Worm (Caenorhabditis elegans) whole organism, midembryonic: ENCODE data around the gene clec-47.

ENCODE experiments used
- T22C8.4 ChIP-seq: fragments of 200-800 bp; sonication (Bioruptor generic); IDR thresholded peaks from 2 replicates; pipeline ENCODE4 v1.3.6; 2022; ENCODE audit warnings: missing genetic modification characterization, missing compliant biosample characterization
- cog-1 ChIP-seq: sonication (generic microtip); optimal IDR thresholded peaks from 2 replicates; lab custom pipeline; 2016; ENCODE audit warnings: missing genetic modification characterization, missing compliant biosample characterization
- flt-1 ChIP-seq: fragments of 200-800 bp; sonication (Bioruptor generic); IDR thresholded peaks from 2 replicates; pipeline ENCODE4 v1.3.6; 2022; ENCODE audit warnings: missing genetic modification characterization, missing compliant biosample characterization
- klf-2 ChIP-seq: fragments of 200-800 bp; sonication (Bioruptor generic); conservative IDR thresholded peaks from 2 replicates; pipeline ENCODE4 v1.3.6; 2022; ENCODE audit warnings: missing genetic modification reagents, missing genetic modification characterization, missing compliant biosample characterization
- med-1 ChIP-seq: sonication (generic microtip); optimal IDR thresholded peaks from 2 replicates; lab custom pipeline; 2017; ENCODE audit warnings: missing genetic modification characterization, mild to moderate bottlenecking, missing compliant biosample characterization, antibody characterized with exemption, missing genetic modification reagents; ENCODE audit not compliant: insufficient read depth
- ref-1 ChIP-seq: fragments of 200-800 bp; sonication (Bioruptor generic); conservative IDR thresholded peaks from 2 replicates; pipeline ENCODE4 v1.3.6; 2022; ENCODE audit warnings: missing genetic modification reagents, missing genetic modification characterization, missing compliant biosample characterization
- tab-1 ChIP-seq: fragments of 200-800 bp; sonication (Bioruptor generic); IDR thresholded peaks from 2 replicates; pipeline ENCODE4 v1.3.6; 2022; ENCODE audit warnings: missing genetic modification characterization, missing compliant biosample characterization
- ztf-23 ChIP-seq: fragments of 200-800 bp; sonication (Bioruptor generic); IDR thresholded peaks from 2 replicates; pipeline ENCODE4 v1.3.6; 2022; ENCODE audit warnings: missing genetic modification reagents, missing genetic modification characterization, missing compliant biosample characterization
- ztf-29 ChIP-seq: fragments of 200-800 bp; sonication (Bioruptor generic); IDR thresholded peaks from 2 replicates; pipeline ENCODE4 v1.3.6; 2022; ENCODE audit warnings: missing genetic modification reagents, missing genetic modification characterization, missing compliant biosample characterization

Gene clec-47

ce11 chrV:15216705-15217104, 41.1 kb downstream of the clec-47 start, which contains the start of gene sri-25:
Gene sri-25 (plus strand): TSS chrV:15217005.
- TF ChIP-seq ref-1 (GFP tag; lab: Robert Waterston, UW) (no peak), klf-2 (no peak), cog-1 (tag; lab: Kevin White, UChicago) (no peak), ztf-29 (GFP tag; lab: Robert Waterston, UW) (no peak), ztf-23 (GFP tag; lab: Robert Waterston, UW) (no peak), T22C8.4 (GFP tag; lab: Robert Waterston, UW) (no peak), tab-1 (no peak)

- no peak for TF ChIP-seq klf-2
- TF ChIP-seq ztf-29 (GFP tag; lab: Robert Waterston, UW): no peak
- no peak for TF ChIP-seq tab-1
- no peak for TF ChIP-seq flt-1
- no peak for TF ChIP-seq med-1 (GFP tag; lab: Kevin White, UChicago)
- TF ChIP-seq ztf-23 (GFP tag; lab: Robert Waterston, UW): no peak
- no peak for TF ChIP-seq cog-1 (tag; lab: Kevin White, UChicago)
- no peak for TF ChIP-seq ref-1 (GFP tag; lab: Robert Waterston, UW)
- TF ChIP-seq T22C8.4 (GFP tag; lab: Robert Waterston, UW): no peak
Measured at ce11 chrV:15221330-15221729, 45.8 kb downstream of the clec-47 start, which contains the start of gene irld-25. Gene irld-25 (plus strand): TSS chrV:15221630.

ce11 chrV:15223668-15224067, 48.1 kb downstream of the clec-47 start, which contains the start of gene srw-24:
Gene srw-24 (plus strand): TSS chrV:15223968.
- TF ChIP-seq tab-1: no peak
- no peak for TF ChIP-seq ref-1 (GFP tag; lab: Robert Waterston, UW)
- TF ChIP-seq med-1 (GFP tag; lab: Kevin White, UChicago): no peak
- TF ChIP-seq flt-1: no peak
- no peak for TF ChIP-seq cog-1 (tag; lab: Kevin White, UChicago)
- TF ChIP-seq ztf-23 (GFP tag; lab: Robert Waterston, UW): no peak
- TF ChIP-seq ztf-29 (GFP tag; lab: Robert Waterston, UW): no peak
- TF ChIP-seq T22C8.4 (GFP tag; lab: Robert Waterston, UW): no peak
- TF ChIP-seq klf-2: no peak

- TF ChIP-seq ztf-29 (GFP tag; lab: Robert Waterston, UW) (no peak), flt-1 (no peak), med-1 (GFP tag; lab: Kevin White, UChicago) (no peak), ref-1 (GFP tag; lab: Robert Waterston, UW) (no peak), T22C8.4 (GFP tag; lab: Robert Waterston, UW) (no peak), cog-1 (tag; lab: Kevin White, UChicago) (no peak), tab-1 (no peak), klf-2 (no peak), ztf-23 (GFP tag; lab: Robert Waterston, UW) (no peak)
Measured at ce11 chrV:15225650-15226049, 50.1 kb downstream of the clec-47 start, which contains the start of gene srw-14. Gene srw-14 (plus strand): TSS chrV:15225950.
